Worm (Caenorhabditis elegans) whole organism, late embryonic: ENCODE results near the gene mrps-11.

Experiments used
- F13H6.1 ChIP-seq: sonication (generic microtip); optimal IDR thresholded peaks from 2 replicates; lab custom pipeline; 2016; ENCODE audit warnings: missing genetic modification characterization, missing compliant biosample characterization
- ama-1 ChIP-seq: fragments of 150-350 bp; optimal IDR thresholded peaks from 2 replicates; lab custom pipeline; 2014
- ceh-24 ChIP-seq: sonication (generic microtip); optimal IDR thresholded peaks from 2 replicates; lab custom pipeline; 2016; ENCODE audit warnings: mild to moderate bottlenecking, missing genetic modification characterization, missing compliant biosample characterization
- elt-4 ChIP-seq: sonication (generic microtip); optimal IDR thresholded peaks from 2 replicates; lab custom pipeline; 2016; ENCODE audit warnings: missing genetic modification characterization, missing compliant biosample characterization
- eyg-1 ChIP-seq: sonication (generic microtip); optimal IDR thresholded peaks from 2 replicates; lab custom pipeline; 2016; ENCODE audit warnings: missing genotype, missing genetic modification characterization, missing compliant biosample characterization
- fkh-10 ChIP-seq: fragments of 150-350 bp; optimal IDR thresholded peaks from 2 replicates; lab custom pipeline; 2014; ENCODE audit warnings: missing biosample characterization, missing genetic modification reagents, missing genetic modification characterization
- pha-4 ChIP-seq: fragments of 150-350 bp; optimal IDR thresholded peaks from 2 replicates; lab custom pipeline; 2018; ENCODE audit warnings: missing biosample characterization, missing genetic modification reagents, missing genetic modification characterization
- sdc-2 ChIP-seq: sonication (generic microtip); optimal IDR thresholded peaks from 2 replicates; lab custom pipeline; 2016; ENCODE audit warnings: missing genotype, missing genetic modification characterization, missing compliant biosample characterization
- tbx-7 ChIP-seq: sonication (generic microtip); optimal IDR thresholded peaks from 2 replicates; lab custom pipeline; 2016; ENCODE audit warnings: missing genotype, missing genetic modification characterization, missing compliant biosample characterization
- ttx-3 ChIP-seq: sonication (generic microtip); optimal IDR thresholded peaks from 2 replicates; lab custom pipeline; 2016; ENCODE audit warnings: missing genetic modification reagents, missing genetic modification characterization, missing compliant biosample characterization

- TF ChIP-seq ama-1 (lab: Kevin White, UChicago) (no peak), eyg-1 (tag; lab: Kevin White, UChicago) (no peak), sdc-2 (tag; lab: Kevin White, UChicago) (no peak), F13H6.1 (no peak), elt-4 (tag; lab: Kevin White, UChicago) (no peak), pha-4 (tag; lab: Kevin White, UChicago) (no peak), ceh-24 (tag; lab: Kevin White, UChicago) (no peak), fkh-10 (GFP tag; lab: Kevin White, UChicago) (no peak), tbx-7 (tag; lab: Kevin White, UChicago) (no peak), ttx-3 (tag; lab: Kevin White, UChicago) (no peak)
Measured at ce11 chrV:12523356-12523755, 28.9 kb upstream of the mrps-11 start.
